Worm (Caenorhabditis elegans) whole organism, early embryonic: ENCODE measurements around the gene fut-5.

ENCODE experiments used
- ama-1 ChIP-seq: fragments of 150-350 bp; optimal IDR thresholded peaks from 2 replicates; lab custom pipeline; 2014
- ceh-13 ChIP-seq: fragments of 200-800 bp; sonication (Bioruptor generic); optimal IDR thresholded peaks from 2 replicates; lab custom pipeline; 2018; ENCODE audit warnings: mild to moderate bottlenecking, missing genetic modification characterization, missing compliant biosample characterization
- hmbx-1 ChIP-seq: sonication (generic microtip); optimal IDR thresholded peaks from 2 replicates; lab custom pipeline; 2016; ENCODE audit warnings: mild to moderate bottlenecking, missing genetic modification characterization, missing compliant biosample characterization
- hmg-4 ChIP-seq: fragments of 200-800 bp; sonication (Bioruptor generic); optimal IDR thresholded peaks from 2 replicates; lab custom pipeline; 2018; ENCODE audit warnings: mild to moderate bottlenecking, missing genetic modification characterization, missing compliant biosample characterization

DNA sequence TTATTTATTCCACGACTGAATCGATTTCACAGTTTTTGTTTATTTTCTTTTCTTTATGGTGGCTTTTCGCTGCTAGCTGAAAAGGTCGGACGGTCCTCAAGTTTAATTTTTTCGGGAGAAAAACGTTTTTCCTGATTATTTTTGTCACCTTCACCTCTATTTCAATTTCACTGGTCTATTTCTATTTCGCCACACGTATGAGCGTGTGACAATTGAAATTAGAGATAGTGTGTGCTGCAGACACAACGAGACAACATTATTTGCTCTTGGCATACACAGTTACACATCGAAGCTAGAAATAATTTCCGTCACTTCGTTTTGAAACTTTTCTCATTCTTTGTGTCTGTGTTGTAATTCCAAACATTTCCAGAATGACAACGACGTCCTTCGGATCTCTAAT, 48.2 kb upstream of the fut-5 start, which contains the start of gene F41C3.8:
- TF ChIP-seq hmg-4 (no peak), ama-1 (lab: Kevin White, UChicago) (no peak), ceh-13 (no peak), hmbx-1 (tag; lab: Kevin White, UChicago) (no peak)
